Worm (Caenorhabditis elegans): ENCODE data around the gene str-13.

DNA sequence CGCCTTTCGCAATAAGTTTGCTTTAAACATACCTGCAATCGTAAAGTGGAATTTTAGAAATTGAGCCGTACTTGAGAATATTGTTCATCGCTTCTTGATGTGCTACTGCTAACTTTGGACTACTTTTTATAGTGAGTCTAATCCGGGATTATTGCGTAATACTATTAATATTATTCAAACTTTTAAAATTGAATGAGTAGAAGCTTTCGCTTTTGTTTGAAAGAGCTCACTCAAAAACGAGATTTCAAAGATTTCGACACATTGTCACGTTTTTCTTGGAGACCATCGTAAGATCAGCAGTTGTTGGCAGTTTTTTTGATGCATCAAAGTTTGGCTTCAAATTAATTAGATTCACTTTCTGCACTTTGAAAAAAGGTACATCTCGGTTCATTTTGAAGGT, 13.5 kb downstream of the str-13 start, which contains the start of gene srt-28:
- no peak for TF ChIP-seq pha-4 (tag; optimal IDR thresholded peaks at IDR 0.05)
- TF ChIP-seq somi-1 (GFP tag; optimal IDR thresholded peaks at IDR 0.05) = no peak
- TF ChIP-seq akir-1 (GFP tag; optimal IDR thresholded peaks at IDR 0.05) = no peak
